Worm (Caenorhabditis elegans) whole organism, early embryonic: ENCODE measurements around the gene F12F6.1.

ENCODE experiments used
- aly-1 ChIP-seq: sonication (generic microtip); optimal IDR thresholded peaks from 2 replicates; lab custom pipeline; 2016; ENCODE audit warnings: missing genetic modification characterization, missing compliant biosample characterization
- ama-1 ChIP-seq: fragments of 150-350 bp; optimal IDR thresholded peaks from 2 replicates; lab custom pipeline; 2014
- flt-1 ChIP-seq: fragments of 200-800 bp; sonication (Bioruptor generic); IDR thresholded peaks from 2 replicates; pipeline ENCODE4 v1.3.6; 2022; ENCODE audit warnings: missing genetic modification characterization, missing compliant biosample characterization
- hmg-4 ChIP-seq: fragments of 200-800 bp; sonication (Bioruptor generic); optimal IDR thresholded peaks from 2 replicates; lab custom pipeline; 2018; ENCODE audit warnings: mild to moderate bottlenecking, missing genetic modification characterization, missing compliant biosample characterization
- scrt-1 ChIP-seq: fragments of 200-800 bp; sonication (Bioruptor generic); IDR thresholded peaks from 2 replicates; pipeline ENCODE4 v1.3.6; 2022; ENCODE audit warnings: missing genetic modification characterization, missing compliant biosample characterization
- tbx-37 ChIP-seq: fragments of 200-800 bp; sonication (Bioruptor generic); conservative IDR thresholded peaks from 2 replicates; pipeline ENCODE4 v1.3.6; 2022; ENCODE audit warnings: missing genetic modification reagents, missing genetic modification characterization, missing compliant biosample characterization

DNA sequence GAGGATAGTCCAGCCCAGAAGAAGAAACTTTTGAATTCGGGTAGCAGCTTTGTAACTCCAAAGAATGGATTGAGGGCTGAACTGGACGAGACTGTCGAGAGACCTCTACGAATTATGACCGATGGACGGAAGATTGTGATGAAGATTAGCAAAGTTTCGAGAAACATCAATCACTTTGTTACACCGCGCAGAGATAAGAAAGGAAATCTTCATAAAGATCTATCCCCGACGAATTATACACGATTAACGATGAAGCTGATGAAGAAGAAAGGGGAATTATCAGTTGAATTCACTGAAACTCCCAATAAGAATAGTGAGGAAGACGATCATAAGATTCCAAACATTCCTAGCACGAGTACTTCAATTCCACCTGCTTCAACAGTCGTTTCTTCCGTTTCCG, 16.0 kb downstream of the F12F6.1 start:
- TF ChIP-seq scrt-1 (GFP tag; lab: Robert Waterston, UW) = no peak
- no peak for TF ChIP-seq hmg-4
- TF ChIP-seq ama-1 (lab: Kevin White, UChicago) = no peak
- TF ChIP-seq tbx-37 = no peak
- no peak for TF ChIP-seq flt-1 (GFP tag; lab: Robert Waterston, UW)
- no peak for TF ChIP-seq aly-1 (tag; lab: Kevin White, UChicago)
